Worm (Caenorhabditis elegans) whole organism, L1 larva: ENCODE data around the gene apl-1.

Source experiments
- C04F5.9 ChIP-seq: sonication (generic microtip); optimal IDR thresholded peaks from 2 replicates; lab custom pipeline; 2016; ENCODE audit warnings: missing genetic modification characterization, missing compliant biosample characterization
- C16A3.4 ChIP-seq: fragments of 150-350 bp; optimal IDR thresholded peaks from 2 replicates; lab custom pipeline; 2014; ENCODE audit warnings: missing biosample characterization, missing genetic modification characterization
- C34B4.2 ChIP-seq: sonication (generic microtip); optimal IDR thresholded peaks from 2 replicates; lab custom pipeline; 2017; ENCODE audit warnings: mild to moderate bottlenecking, missing genetic modification characterization, missing compliant biosample characterization
- Y116A8C.19 ChIP-seq: sonication (generic microtip); optimal IDR thresholded peaks from 2 replicates; lab custom pipeline; 2016; ENCODE audit warnings: missing compliant biosample characterization, missing genetic modification characterization, borderline replicate concordance
- ama-1 ChIP-seq: fragments of 150-350 bp; optimal IDR thresholded peaks from 2 replicates; lab custom pipeline; 2014
- ceh-63 ChIP-seq: fragments of 200-800 bp; sonication (Bioruptor generic); optimal IDR thresholded peaks from 2 replicates; lab custom pipeline; 2018; ENCODE audit warnings: mild to moderate bottlenecking, missing genetic modification characterization, missing compliant biosample characterization
- ceh-8 ChIP-seq: fragments of 200-800 bp; sonication (Bioruptor generic); optimal IDR thresholded peaks from 2 replicates; lab custom pipeline; 2018; ENCODE audit warnings: mild to moderate bottlenecking, missing genetic modification characterization, moderate library complexity, missing compliant biosample characterization
- ceh-88 ChIP-seq: fragments of 200-800 bp; sonication (Bioruptor generic); IDR thresholded peaks from 2 replicates; pipeline ENCODE4 v1.3.6; 2022; ENCODE audit warnings: missing genetic modification characterization, missing compliant biosample characterization
- ceh-90 ChIP-seq: sonication (generic microtip); optimal IDR thresholded peaks from 2 replicates; lab custom pipeline; 2016; ENCODE audit warnings: missing genetic modification characterization, missing compliant biosample characterization
- ces-1 ChIP-seq: fragments of 150-350 bp; optimal IDR thresholded peaks from 2 replicates; lab custom pipeline; 2014; ENCODE audit warnings: missing biosample characterization, missing genetic modification reagents, missing genetic modification characterization
- dpl-1 ChIP-seq, 3 experiments: fragments of 150-350 bp in 2 of 3; sonication (generic microtip) in 1 of 3; optimal IDR thresholded peaks; 2 replicates each; lab custom pipeline; 2014 to 2017; ENCODE audit warnings: missing biosample characterization in 3 of 3, missing genetic modification characterization in 3 of 3, missing genetic modification reagents in 3 of 3
- dsc-1 ChIP-seq: sonication (generic microtip); optimal IDR thresholded peaks from 2 replicates; lab custom pipeline; 2016; ENCODE audit warnings: mild to moderate bottlenecking, missing genetic modification characterization, missing compliant biosample characterization
- efl-1 ChIP-seq, 4 experiments: fragments of 150-350 bp; optimal IDR thresholded peaks in 3 of 4; peaks in 1 of 4; 1 replicate in 1 of 4; 2 replicates in 3 of 4; lab custom pipeline; 2014; ENCODE audit warnings: missing biosample characterization in 2 of 4, missing genetic modification characterization in 2 of 4, missing genetic modification reagents in 2 of 4
- efl-3 ChIP-seq: fragments of 200-800 bp; sonication (Bioruptor generic); optimal IDR thresholded peaks from 2 replicates; lab custom pipeline; 2018; ENCODE audit warnings: mild to moderate bottlenecking, missing genetic modification characterization, missing compliant biosample characterization
- egl-13 ChIP-seq: sonication (generic microtip); optimal IDR thresholded peaks from 2 replicates; lab custom pipeline; 2016; ENCODE audit warnings: missing genotype, missing genetic modification reagents, missing genetic modification characterization, missing compliant biosample characterization
- egl-27 ChIP-seq, 2 experiments: fragments of 150-350 bp in 1 of 2; sonication (generic microtip); optimal IDR thresholded peaks; 3 replicates each; lab custom pipeline; 2017 to 2018; ENCODE audit warnings: missing biosample characterization in 2 of 2, missing genetic modification characterization in 2 of 2, missing genetic modification reagents in 2 of 2
- elt-3 ChIP-seq, 6 experiments: fragments of 150-350 bp in 1 of 6; sonication (generic microtip); optimal IDR thresholded peaks; 2 replicates each; lab custom pipeline; 2017 to 2018; ENCODE audit warnings: missing biosample characterization in 6 of 6, missing genetic modification characterization in 6 of 6, inconsistent platforms in 1 of 6
- ets-5 ChIP-seq: fragments of 200-800 bp; sonication (Bioruptor generic); IDR thresholded peaks from 2 replicates; pipeline ENCODE4 v1.3.6; 2022; ENCODE audit warnings: missing genetic modification characterization, missing compliant biosample characterization
- fkh-10 ChIP-seq: sonication (generic microtip); optimal IDR thresholded peaks from 2 replicates; lab custom pipeline; 2017; ENCODE audit warnings: missing biosample characterization, missing genetic modification reagents, missing genetic modification characterization
- fos-1 ChIP-seq: fragments of 150-350 bp; optimal IDR thresholded peaks from 2 replicates; lab custom pipeline; 2014; ENCODE audit warnings: missing biosample characterization, missing genetic modification characterization
- grh-1 ChIP-seq: fragments of 200-800 bp; sonication (Bioruptor generic); IDR thresholded peaks from 2 replicates; pipeline ENCODE4 v1.3.6; 2022; ENCODE audit warnings: missing genetic modification reagents, missing genetic modification characterization, missing compliant biosample characterization
- hlh-17 ChIP-seq: fragments of 200-800 bp; sonication (Bioruptor generic); optimal IDR thresholded peaks from 2 replicates; lab custom pipeline; 2018; ENCODE audit warnings: missing genetic modification characterization, mild to moderate bottlenecking, missing compliant biosample characterization, moderate library complexity, borderline replicate concordance
- irx-1 ChIP-seq: sonication (generic microtip); optimal IDR thresholded peaks from 2 replicates; lab custom pipeline; 2016; ENCODE audit warnings: missing genetic modification characterization, missing compliant biosample characterization
- lin-14 ChIP-seq: fragments of 200-800 bp; sonication (Bioruptor generic); optimal IDR thresholded peaks from 2 replicates; lab custom pipeline; 2018; ENCODE audit warnings: mild to moderate bottlenecking, missing genetic modification characterization, moderate library complexity, missing compliant biosample characterization
- lir-3 ChIP-seq: sonication (generic microtip); optimal IDR thresholded peaks from 2 replicates; lab custom pipeline; 2016; ENCODE audit warnings: mild to moderate bottlenecking, missing genetic modification characterization, moderate library complexity, missing compliant biosample characterization; ENCODE audit not compliant: poor library complexity
- lsy-2 ChIP-seq, 2 experiments: fragments of 150-350 bp; optimal IDR thresholded peaks; 2 replicates each; lab custom pipeline; 2014; ENCODE audit warnings: missing biosample characterization in 2 of 2, missing genetic modification characterization in 2 of 2
- mef-2 ChIP-seq: fragments of 150-350 bp; optimal IDR thresholded peaks from 2 replicates; lab custom pipeline; 2014; ENCODE audit warnings: missing biosample characterization, missing genetic modification characterization
- mep-1 ChIP-seq: fragments of 150-350 bp; optimal IDR thresholded peaks from 2 replicates; lab custom pipeline; 2014; ENCODE audit warnings: missing biosample characterization, missing genetic modification characterization
- nhr-12 ChIP-seq: sonication (generic microtip); optimal IDR thresholded peaks from 2 replicates; lab custom pipeline; 2017; ENCODE audit warnings: missing biosample characterization, missing genetic modification characterization
- nhr-20 ChIP-seq: sonication (generic microtip); optimal IDR thresholded peaks from 2 replicates; lab custom pipeline; 2016; ENCODE audit warnings: mild to moderate bottlenecking, missing genetic modification characterization, missing compliant biosample characterization
- nhr-28 ChIP-seq: fragments of 150-350 bp; optimal IDR thresholded peaks from 2 replicates; lab custom pipeline; 2014; ENCODE audit warnings: missing biosample characterization, missing genetic modification characterization
- nhr-47 ChIP-seq: sonication (generic microtip); optimal IDR thresholded peaks from 2 replicates; lab custom pipeline; 2016; ENCODE audit warnings: mild to moderate bottlenecking, missing genetic modification characterization, moderate library complexity, missing compliant biosample characterization
- nhr-71 ChIP-seq: sonication (generic microtip); optimal IDR thresholded peaks from 2 replicates; lab custom pipeline; 2016; ENCODE audit warnings: mild to moderate bottlenecking, missing genetic modification characterization, moderate library complexity, missing compliant biosample characterization
- nhr-85 ChIP-seq: sonication (generic microtip); peaks from one replicate; lab custom pipeline; 2016; ENCODE audit warnings: missing genetic modification characterization, inconsistent platforms, missing compliant biosample characterization
- pag-3 ChIP-seq: sonication (generic microtip); optimal IDR thresholded peaks from 2 replicates; lab custom pipeline; 2017; ENCODE audit warnings: missing genetic modification characterization, mild to moderate bottlenecking, missing compliant biosample characterization, antibody characterized with exemption, borderline replicate concordance; ENCODE audit not compliant: insufficient read depth
- pax-3 ChIP-seq: fragments of 200-800 bp; sonication (Bioruptor generic); optimal IDR thresholded peaks from 2 replicates; lab custom pipeline; 2018; ENCODE audit warnings: mild to moderate bottlenecking, missing genetic modification characterization, moderate library complexity, missing compliant biosample characterization
- rnt-1 ChIP-seq: sonication (generic microtip); optimal IDR thresholded peaks from 2 replicates; lab custom pipeline; 2016; ENCODE audit warnings: mild to moderate bottlenecking, missing genetic modification characterization, moderate library complexity, missing compliant biosample characterization
- skn-1 ChIP-seq: fragments of 150-350 bp; optimal IDR thresholded peaks from 2 replicates; lab custom pipeline; 2014; ENCODE audit warnings: missing biosample characterization, missing genetic modification characterization
- snpc-4 ChIP-seq: fragments of 150-350 bp; optimal IDR thresholded peaks from 2 replicates; lab custom pipeline; 2014; ENCODE audit warnings: missing biosample characterization, missing genetic modification characterization
- snu-23 ChIP-seq: sonication (generic microtip); optimal IDR thresholded peaks from 2 replicates; lab custom pipeline; 2016; ENCODE audit warnings: missing genetic modification characterization, missing compliant biosample characterization
- sox-4 ChIP-seq: sonication (generic microtip); optimal IDR thresholded peaks from 2 replicates; lab custom pipeline; 2016; ENCODE audit warnings: missing genetic modification characterization, missing compliant biosample characterization
- sup-37 ChIP-seq: fragments of 200-800 bp; sonication (Bioruptor generic); optimal IDR thresholded peaks from 2 replicates; lab custom pipeline; 2018; ENCODE audit warnings: mild to moderate bottlenecking, missing genetic modification characterization, missing compliant biosample characterization
- tbx-2 ChIP-seq: sonication (generic microtip); optimal IDR thresholded peaks from 2 replicates; lab custom pipeline; 2016; ENCODE audit warnings: missing genetic modification characterization, missing compliant biosample characterization
- unc-30 ChIP-seq: sonication (generic microtip); optimal IDR thresholded peaks from 2 replicates; lab custom pipeline; 2017; ENCODE audit warnings: missing biosample characterization, missing genetic modification characterization
- unc-86 ChIP-seq: sonication (generic microtip); optimal IDR thresholded peaks from 2 replicates; lab custom pipeline; 2016; ENCODE audit warnings: missing genetic modification characterization, missing compliant biosample characterization
- vab-15 ChIP-seq: sonication (generic microtip); optimal IDR thresholded peaks from 2 replicates; lab custom pipeline; 2017; ENCODE audit warnings: missing genotype, mild to moderate bottlenecking, missing genetic modification characterization, missing compliant biosample characterization
- xbp-1 ChIP-seq: sonication (generic microtip); optimal IDR thresholded peaks from 2 replicates; lab custom pipeline; 2016; ENCODE audit warnings: missing genetic modification characterization, missing compliant biosample characterization
- zip-4 ChIP-seq: fragments of 200-800 bp; sonication (Bioruptor generic); optimal IDR thresholded peaks from 2 replicates; lab custom pipeline; 2018; ENCODE audit warnings: mild to moderate bottlenecking, missing genetic modification characterization, moderate library complexity, missing compliant biosample characterization

The apl-1 gene

ce11 chrX:5129447-5129846 is 12.8 kb upstream of the apl-1 start:
- no peak for TF ChIP-seq dpl-1 (GFP tag; optimal IDR thresholded peaks at IDR 0.05; lab: Kevin White, UChicago)
- no peak for TF ChIP-seq zip-4 (GFP tag; lab: Kevin White, UChicago)
- no peak for TF ChIP-seq sup-37
- TF ChIP-seq nhr-85 (tag; lab: Kevin White, UChicago) = peak; percentile 10
- no peak for TF ChIP-seq C04F5.9 (tag; lab: Kevin White, UChicago)
- no peak for TF ChIP-seq ceh-8 (GFP tag; lab: Kevin White, UChicago)
- TF ChIP-seq rnt-1 (tag; lab: Kevin White, UChicago) = no peak
- TF ChIP-seq ceh-88 (GFP tag; lab: Robert Waterston, UW) = no peak
- TF ChIP-seq egl-13 (tag; lab: Kevin White, UChicago) = peak; percentile 43
- peak; percentile 4 for TF ChIP-seq nhr-71 (tag; lab: Kevin White, UChicago)
- no peak for TF ChIP-seq elt-3 (tag; optimal IDR thresholded peaks at IDR 0.05; lab: Kevin White, UChicago)
- no peak for TF ChIP-seq fkh-10 (GFP tag; lab: Kevin White, UChicago)
- TF ChIP-seq C16A3.4 (tag; lab: Kevin White, UChicago) = no peak
- no peak for TF ChIP-seq snpc-4 (tag; lab: Kevin White, UChicago)
- TF ChIP-seq egl-27 (tag; optimal IDR thresholded peaks at IDR 0.05; lab: Kevin White, UChicago) = no peak
- no peak for TF ChIP-seq pax-3 (tag; lab: Kevin White, UChicago)
- peak; percentile 55 for TF ChIP-seq lin-14 (GFP tag; lab: Kevin White, UChicago)
- no peak for TF ChIP-seq sox-4 (tag; lab: Kevin White, UChicago)
- TF ChIP-seq irx-1 = no peak
- no peak for TF ChIP-seq lir-3
- TF ChIP-seq mef-2 (tag; lab: Kevin White, UChicago) = no peak
- no peak for TF ChIP-seq vab-15 (tag; lab: Kevin White, UChicago)
- TF ChIP-seq nhr-12 (tag; lab: Kevin White, UChicago) = no peak
- TF ChIP-seq nhr-47 = peak; percentile 10
- TF ChIP-seq ama-1 (lab: Kevin White, UChicago) = no peak
- TF ChIP-seq pag-3 (tag; lab: Kevin White, UChicago) = no peak
- TF ChIP-seq tbx-2 (tag; lab: Kevin White, UChicago) = no peak
- no peak for TF ChIP-seq unc-30
- no peak for TF ChIP-seq snu-23
- TF ChIP-seq skn-1 = no peak
- no peak for TF ChIP-seq efl-3 (GFP tag; lab: Kevin White, UChicago)
- no peak for TF ChIP-seq ceh-90 (tag; lab: Kevin White, UChicago)
- TF ChIP-seq nhr-20 (tag; lab: Kevin White, UChicago) = no peak
- no peak for TF ChIP-seq nhr-28
- no peak for TF ChIP-seq efl-1 (optimal IDR thresholded peaks at IDR 0.05; lab: Kevin White, UChicago)
- no peak for TF ChIP-seq efl-1 (GFP tag; optimal IDR thresholded peaks at IDR 0.05 in 1 of 2; lab: Kevin White, UChicago)
- no peak for TF ChIP-seq xbp-1 (tag; lab: Kevin White, UChicago)
- TF ChIP-seq C34B4.2 (tag; lab: Kevin White, UChicago) = no peak
- TF ChIP-seq lsy-2 (tag; optimal IDR thresholded peaks at IDR 0.05; lab: Kevin White, UChicago) = no peak
- TF ChIP-seq dsc-1 (tag; lab: Kevin White, UChicago) = peak; percentile 15
- no peak for TF ChIP-seq Y116A8C.19 (tag; lab: Kevin White, UChicago)
- TF ChIP-seq ceh-63 (GFP tag; lab: Kevin White, UChicago) = no peak
- no peak for TF ChIP-seq unc-86 (tag; lab: Kevin White, UChicago)
- TF ChIP-seq mep-1 (tag; lab: Kevin White, UChicago) = no peak
- TF ChIP-seq fos-1 (tag; lab: Kevin White, UChicago) = no peak
- no peak for TF ChIP-seq grh-1 (GFP tag; lab: Robert Waterston, UW)
- no peak for TF ChIP-seq ets-5 (GFP tag; lab: Robert Waterston, UW)
- peak; percentile 89 for TF ChIP-seq ces-1 (GFP tag; lab: Kevin White, UChicago)
- TF ChIP-seq hlh-17 = no peak
